Worm (Caenorhabditis elegans): ENCODE measurements around the gene vit-2.

DNA sequence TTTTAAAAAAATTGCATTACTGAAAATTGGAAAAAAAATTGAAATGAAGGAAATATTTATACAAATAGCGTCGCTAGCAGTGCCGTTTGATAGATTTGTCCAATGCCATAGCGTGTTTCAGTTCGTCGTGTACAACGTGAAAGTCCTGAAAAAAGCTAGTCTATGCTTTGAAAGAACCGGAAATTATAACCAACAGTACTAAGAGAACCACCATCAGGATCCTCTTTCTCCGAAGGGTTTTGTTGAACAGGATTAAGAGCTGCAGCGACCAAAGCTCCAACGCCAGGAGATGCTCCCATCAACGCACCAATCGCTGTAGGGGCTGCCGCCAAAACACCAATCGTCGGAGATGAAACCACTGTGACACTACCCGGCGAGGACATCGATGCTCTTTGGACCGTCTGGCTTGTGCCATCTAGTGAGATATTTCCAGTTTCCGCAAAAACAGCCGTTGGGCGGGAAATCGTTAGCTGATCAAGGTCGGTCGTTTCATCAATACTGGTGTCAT is 5.4 kb downstream of the vit-2 start:
- TF ChIP-seq dao-5 (tag; optimal IDR thresholded peaks at IDR 0.05), result no peak
- no peak for TF ChIP-seq him-1 (tag; optimal IDR thresholded peaks at IDR 0.05)
